Worm (Caenorhabditis elegans) whole organism, L4 larva: ENCODE data around the gene oig-4.
A peak's percentile ranks its signal among the peaks of the same experiment; 100 is the strongest.

Experiments
- D1046.2 ChIP-seq: fragments of 200-800 bp; sonication (Bioruptor generic); IDR thresholded peaks from 2 replicates; pipeline ENCODE4 v1.3.6; 2022; ENCODE audit warnings: missing genetic modification characterization, missing compliant biosample characterization
- F10B5.3 ChIP-seq: sonication (generic microtip); optimal IDR thresholded peaks from 2 replicates; lab custom pipeline; 2016; ENCODE audit warnings: mild to moderate bottlenecking, missing genetic modification characterization, missing compliant biosample characterization
- F37D6.2 ChIP-seq: sonication (generic microtip); optimal IDR thresholded peaks from 2 replicates; lab custom pipeline; 2016; ENCODE audit warnings: mild to moderate bottlenecking, missing genetic modification characterization, missing compliant biosample characterization
- R02D3.7 ChIP-seq: fragments of 150-350 bp; sonication (generic microtip); optimal IDR thresholded peaks from 3 replicates; lab custom pipeline; 2014; ENCODE audit warnings: missing biosample characterization, missing genetic modification characterization
- T20F7.1 ChIP-seq: fragments of 200-800 bp; sonication (Bioruptor generic); optimal IDR thresholded peaks from 2 replicates; lab custom pipeline; 2018; ENCODE audit warnings: mild to moderate bottlenecking, missing genetic modification characterization, missing compliant biosample characterization
- Y75B8A.6 ChIP-seq: fragments of 200-800 bp; sonication (Bioruptor generic); IDR thresholded peaks from 2 replicates; pipeline ENCODE4 v1.3.6; 2022; ENCODE audit warnings: missing genetic modification reagents, missing genetic modification characterization, missing compliant biosample characterization
- aha-1 ChIP-seq: fragments of 150-350 bp; peaks from one replicate; lab custom pipeline; 2014; ENCODE audit warnings: missing biosample characterization, missing genetic modification characterization
- attf-4 ChIP-seq: sonication (generic microtip); optimal IDR thresholded peaks from 3 replicates; lab custom pipeline; 2017; ENCODE audit warnings: missing biosample characterization, missing genetic modification characterization
- ceh-20 ChIP-seq: fragments of 200-800 bp; sonication (Bioruptor generic); IDR thresholded peaks from 2 replicates; pipeline ENCODE4 v1.3.6; 2022; ENCODE audit warnings: missing genetic modification reagents, missing genetic modification characterization, missing compliant biosample characterization
- ceh-32 ChIP-seq: sonication (generic microtip); optimal IDR thresholded peaks from 2 replicates; lab custom pipeline; 2016; ENCODE audit warnings: mild to moderate bottlenecking, missing genetic modification characterization, missing compliant biosample characterization; ENCODE audit not compliant: poor library complexity
- ceh-44 ChIP-seq: fragments of 200-800 bp; sonication (Bioruptor generic); IDR thresholded peaks from 2 replicates; pipeline ENCODE4 v1.3.6; 2022; ENCODE audit warnings: missing genetic modification reagents, missing genetic modification characterization, missing compliant biosample characterization
- ceh-62 ChIP-seq: sonication (generic microtip); optimal IDR thresholded peaks from 2 replicates; lab custom pipeline; 2017; ENCODE audit warnings: missing biosample characterization, missing genetic modification characterization
- ceh-82 ChIP-seq: sonication (generic microtip); optimal IDR thresholded peaks from 2 replicates; lab custom pipeline; 2017; ENCODE audit warnings: missing biosample characterization, missing genetic modification characterization
- cey-2 ChIP-seq: sonication (generic microtip); optimal IDR thresholded peaks from 3 replicates; lab custom pipeline; 2017; ENCODE audit warnings: missing genetic modification characterization, mild to moderate bottlenecking, missing compliant biosample characterization, antibody characterized with exemption, borderline replicate concordance; ENCODE audit not compliant: insufficient read depth
- ctbp-1 ChIP-seq: fragments of 200-800 bp; sonication (Bioruptor generic); IDR thresholded peaks from 2 replicates; pipeline ENCODE4 v1.3.6; 2022; ENCODE audit warnings: missing genetic modification reagents, missing genetic modification characterization, missing compliant biosample characterization
- duxl-1 ChIP-seq: sonication (generic microtip); optimal IDR thresholded peaks from 2 replicates; lab custom pipeline; 2016; ENCODE audit warnings: mild to moderate bottlenecking, missing genetic modification characterization, moderate library complexity, missing compliant biosample characterization; ENCODE audit not compliant: poor library complexity
- dve-1 ChIP-seq: sonication (generic microtip); optimal IDR thresholded peaks from 2 replicates; lab custom pipeline; 2017; ENCODE audit warnings: antibody characterized with exemption, mild to moderate bottlenecking, missing genetic modification characterization, missing compliant biosample characterization; ENCODE audit not compliant: insufficient read depth
- egl-43 ChIP-seq: fragments of 200-800 bp; sonication (Bioruptor generic); IDR thresholded peaks from 2 replicates; pipeline ENCODE4 v1.3.6; 2022; ENCODE audit warnings: missing genetic modification reagents, missing genetic modification characterization, missing compliant biosample characterization
- fos-1 ChIP-seq: fragments of 150-350 bp; optimal IDR thresholded peaks from 2 replicates; lab custom pipeline; 2014; ENCODE audit warnings: missing biosample characterization, missing genetic modification characterization
- hlh-11 ChIP-seq: fragments of 200-800 bp; sonication (Bioruptor generic); optimal IDR thresholded peaks from 2 replicates; lab custom pipeline; 2018; ENCODE audit warnings: mild to moderate bottlenecking, missing genetic modification characterization, missing compliant biosample characterization
- lim-7 ChIP-seq: fragments of 200-800 bp; sonication (Bioruptor generic); IDR thresholded peaks from 2 replicates; pipeline ENCODE4 v1.3.6; 2022; ENCODE audit warnings: missing genetic modification characterization, missing compliant biosample characterization
- lin-29 ChIP-seq: fragments of 200-800 bp; sonication (Bioruptor generic); IDR thresholded peaks from 2 replicates; pipeline ENCODE4 v1.3.6; 2022; ENCODE audit warnings: missing genetic modification reagents, missing genetic modification characterization, missing compliant biosample characterization
- lsy-2 ChIP-seq, 2 experiments: fragments of 150-350 bp in 1 of 2; sonication (generic microtip) in 1 of 2; optimal IDR thresholded peaks; 2 replicates each; lab custom pipeline; 2014 to 2017; ENCODE audit warnings: missing biosample characterization in 2 of 2, missing genetic modification characterization in 2 of 2
- mdt-29 ChIP-seq: fragments of 200-800 bp; sonication (Bioruptor generic); IDR thresholded peaks from 2 replicates; pipeline ENCODE4 v1.3.6; 2022; ENCODE audit warnings: missing genetic modification reagents, missing genetic modification characterization, missing compliant biosample characterization
- mep-1 ChIP-seq: fragments of 150-350 bp; sonication (generic microtip); optimal IDR thresholded peaks from 3 replicates; lab custom pipeline; 2014; ENCODE audit warnings: missing biosample characterization, missing genetic modification characterization
- mes-2 ChIP-seq: sonication (generic microtip); optimal IDR thresholded peaks from 2 replicates; lab custom pipeline; 2016; ENCODE audit warnings: missing genotype, mild to moderate bottlenecking, missing genetic modification characterization, missing compliant biosample characterization; ENCODE audit not compliant: poor library complexity, severe bottlenecking
- mxl-3 ChIP-seq: fragments of 200-800 bp; sonication (Bioruptor generic); optimal IDR thresholded peaks from 2 replicates; lab custom pipeline; 2018; ENCODE audit warnings: mild to moderate bottlenecking, missing genetic modification characterization, missing compliant biosample characterization
- nhr-102 ChIP-seq: sonication (generic microtip); optimal IDR thresholded peaks from 2 replicates; lab custom pipeline; 2016; ENCODE audit warnings: mild to moderate bottlenecking, missing genetic modification characterization, moderate library complexity, missing compliant biosample characterization
- nhr-237 ChIP-seq: sonication (generic microtip); optimal IDR thresholded peaks from 2 replicates; lab custom pipeline; 2017; ENCODE audit warnings: missing biosample characterization, missing genetic modification characterization
- nhr-28 ChIP-seq: fragments of 150-350 bp; optimal IDR thresholded peaks from 2 replicates; lab custom pipeline; 2014; ENCODE audit warnings: missing biosample characterization, missing genetic modification characterization
- nhr-41 ChIP-seq: fragments of 200-800 bp; sonication (Bioruptor generic); IDR thresholded peaks from 2 replicates; pipeline ENCODE4 v1.3.6; 2022; ENCODE audit warnings: missing genetic modification reagents, missing genetic modification characterization, missing compliant biosample characterization
- nhr-76 ChIP-seq: fragments of 150-350 bp; optimal IDR thresholded peaks from 2 replicates; lab custom pipeline; 2014; ENCODE audit warnings: missing biosample characterization, missing genetic modification characterization
- php-3 ChIP-seq: fragments of 200-800 bp; sonication (Bioruptor generic); IDR thresholded peaks from 2 replicates; pipeline ENCODE4 v1.3.6; 2022; ENCODE audit warnings: missing genetic modification reagents, missing genetic modification characterization, missing compliant biosample characterization
- pqm-1 ChIP-seq: sonication (generic microtip); optimal IDR thresholded peaks from 2 replicates; lab custom pipeline; 2017; ENCODE audit warnings: missing biosample characterization, missing genetic modification characterization
- saeg-2 ChIP-seq: fragments of 200-800 bp; sonication (Bioruptor generic); IDR thresholded peaks from 2 replicates; pipeline ENCODE4 v1.3.6; 2022; ENCODE audit warnings: missing genetic modification reagents, missing genetic modification characterization, missing compliant biosample characterization
- sdz-12 ChIP-seq: fragments of 200-800 bp; sonication (Bioruptor generic); optimal IDR thresholded peaks from 2 replicates; lab custom pipeline; 2018; ENCODE audit warnings: mild to moderate bottlenecking, missing genetic modification characterization, missing compliant biosample characterization
- set-16 ChIP-seq: fragments of 200-800 bp; sonication (Bioruptor generic); IDR thresholded peaks from 2 replicates; pipeline ENCODE4 v1.3.6; 2022; ENCODE audit warnings: missing genetic modification reagents, missing genetic modification characterization, missing compliant biosample characterization
- snpc-1.2 ChIP-seq: fragments of 200-800 bp; sonication (Bioruptor generic); IDR thresholded peaks from 2 replicates; pipeline ENCODE4 v1.3.6; 2022; ENCODE audit warnings: missing genetic modification reagents, missing genetic modification characterization, missing compliant biosample characterization
- snpc-4 ChIP-seq: fragments of 150-350 bp; optimal IDR thresholded peaks from 2 replicates; lab custom pipeline; 2014; ENCODE audit warnings: missing biosample characterization, missing genetic modification characterization
- unc-39 ChIP-seq: sonication (generic microtip); optimal IDR thresholded peaks from 2 replicates; lab custom pipeline; 2017; ENCODE audit warnings: missing biosample characterization, missing genetic modification characterization
- unc-62 ChIP-seq, 3 experiments: fragments of 150-350 bp in 1 of 3; sonication (generic microtip); optimal IDR thresholded peaks in 2 of 3; peaks in 1 of 3; 1 replicate in 1 of 3; 2 replicates in 2 of 3; lab custom pipeline; 2014 to 2017; ENCODE audit warnings: missing biosample characterization in 3 of 3, missing genetic modification characterization in 3 of 3, missing genetic modification reagents in 3 of 3, missing genotype in 1 of 3
- vab-7 ChIP-seq: fragments of 200-800 bp; sonication (Bioruptor generic); IDR thresholded peaks from 2 replicates; pipeline ENCODE4 v1.3.6; 2022; ENCODE audit warnings: missing genetic modification reagents, missing genetic modification characterization, missing compliant biosample characterization
- zfp-3 ChIP-seq: fragments of 200-800 bp; sonication (Bioruptor generic); conservative IDR thresholded peaks from 2 replicates; pipeline ENCODE4 v1.3.6; 2022; ENCODE audit warnings: missing genetic modification reagents, missing genetic modification characterization, missing compliant biosample characterization
- ztf-11 ChIP-seq: fragments of 150-350 bp; optimal IDR thresholded peaks from 2 replicates; lab custom pipeline; 2014; ENCODE audit warnings: missing biosample characterization, missing genetic modification characterization

The oig-4 gene

DNA sequence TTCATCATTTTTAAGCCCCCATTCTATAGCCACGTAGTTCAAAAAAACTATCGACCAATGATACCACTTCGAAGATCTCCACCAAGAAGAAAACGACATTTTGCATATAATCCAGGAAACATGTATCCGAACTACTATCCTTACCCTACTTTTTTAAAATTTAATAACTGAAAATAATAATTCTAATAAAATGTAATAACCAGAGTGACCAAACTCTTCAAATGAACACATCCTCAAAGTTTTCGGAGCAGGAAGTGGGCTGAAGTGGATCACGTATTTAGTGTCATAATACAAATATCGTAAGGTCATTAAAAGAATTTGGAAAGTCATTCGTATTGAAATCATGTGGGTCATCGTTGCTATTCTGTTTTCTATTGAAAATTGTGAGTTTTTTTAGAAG lies 35.9 kb upstream of the oig-4 start, which contains the start of gene F35D2.6:
Gene F35D2.6 (plus strand): TSS at position 301 of the 400 bp plus-strand sequence.
- TF ChIP-seq hlh-11 (tag; lab: Kevin White, UChicago) (no peak), ceh-20 (GFP tag; lab: Robert Waterston, UW) (no peak), F37D6.2 (no peak), set-16 (no peak), ceh-62 (tag; lab: Kevin White, UChicago) (no peak), dve-1 (tag; lab: Kevin White, UChicago) (no peak), mes-2 (tag; lab: Kevin White, UChicago) (no peak), R02D3.7 (no peak), mep-1 (no peak), fos-1 (no peak), snpc-4 (tag; lab: Kevin White, UChicago) (no peak), nhr-102 (no peak), T20F7.1 (no peak), D1046.2 (GFP tag; lab: Robert Waterston, UW) (no peak), php-3 (GFP tag; lab: Robert Waterston, UW) (no peak), F10B5.3 (no peak), nhr-41 (GFP tag; lab: Robert Waterston, UW) (no peak), sdz-12 (GFP tag; lab: Kevin White, UChicago) (no peak), mxl-3 (GFP tag; lab: Kevin White, UChicago) (no peak)

DNA sequence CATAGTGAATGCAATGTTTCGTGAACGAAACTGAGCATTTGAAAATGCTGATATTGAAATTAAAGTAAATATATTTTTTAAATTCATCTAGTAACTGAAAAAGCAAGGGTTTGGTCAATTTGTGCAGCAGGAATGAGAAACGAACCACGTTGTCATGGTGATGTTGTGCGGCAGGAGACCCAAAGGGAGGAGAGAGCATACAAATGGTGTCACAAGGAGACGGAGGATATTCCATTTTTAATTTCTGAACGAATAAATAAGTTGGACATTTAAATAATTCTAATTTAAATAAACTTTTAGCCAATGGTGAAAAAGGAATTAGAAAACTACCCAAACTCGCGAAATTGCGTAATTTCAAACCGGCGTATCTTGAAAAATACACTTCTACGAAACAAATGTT lies 29.8 kb upstream of the oig-4 start, which contains the start of gene mks-3:
Gene mks-3 (minus strand): TSS at position 101 of the 400 bp plus-strand sequence.
- TF ChIP-seq php-3 (GFP tag; lab: Robert Waterston, UW) (no peak), F10B5.3 (no peak), vab-7 (GFP tag; lab: Robert Waterston, UW) (no peak), nhr-237 (tag; lab: Kevin White, UChicago) (no peak), unc-62 (GFP tag; optimal IDR thresholded peaks at IDR 0.05 in 1 of 2; lab: Kevin White, UChicago) (no peak), unc-62 (tag; optimal IDR thresholded peaks at IDR 0.05; lab: Kevin White, UChicago) (no peak), mxl-3 (GFP tag; lab: Kevin White, UChicago) (no peak), aha-1 (tag; lab: Kevin White, UChicago) (no peak), ceh-82 (tag; lab: Kevin White, UChicago) (no peak), ceh-44 (GFP tag; lab: Robert Waterston, UW) (no peak), duxl-1 (tag; lab: Kevin White, UChicago) (no peak), cey-2 (tag; lab: Kevin White, UChicago) (no peak), ztf-11 (tag; lab: Kevin White, UChicago) (no peak), nhr-76 (tag; lab: Kevin White, UChicago) (no peak), pqm-1 (tag; lab: Kevin White, UChicago) (no peak), lim-7 (GFP tag; lab: Robert Waterston, UW) (no peak), mdt-29 (GFP tag; lab: Robert Waterston, UW) (no peak), saeg-2 (GFP tag; lab: Robert Waterston, UW) (no peak), Y75B8A.6 (GFP tag; lab: Robert Waterston, UW) (no peak), T20F7.1 (no peak)

DNA sequence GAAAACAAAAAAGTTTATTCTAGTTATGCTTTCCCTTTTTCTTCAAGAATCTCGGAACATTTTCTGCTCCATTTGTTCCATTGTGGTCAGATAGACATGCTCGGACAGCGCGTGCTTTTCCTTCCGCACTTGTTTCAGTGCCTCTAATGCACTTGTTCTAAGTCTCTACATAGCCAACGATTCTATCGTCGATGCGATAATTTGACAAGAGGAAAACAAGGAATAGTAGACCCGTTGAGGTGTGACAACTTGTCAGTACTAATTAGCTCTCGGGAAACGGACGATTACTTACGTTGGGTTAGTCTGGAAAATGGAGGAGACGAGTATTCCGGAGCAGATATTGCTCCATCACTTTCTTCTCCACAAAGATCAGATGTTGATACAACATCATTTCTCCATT lies 25.0 kb upstream of the oig-4 start:
- TF ChIP-seq unc-62 (GFP tag; optimal IDR thresholded peaks at IDR 0.05 in 1 of 2; lab: Kevin White, UChicago): peak in 1 of 2 experiments; percentile 94
- TF ChIP-seq unc-62 (tag; optimal IDR thresholded peaks at IDR 0.05; lab: Kevin White, UChicago): no peak
- no peak for TF ChIP-seq aha-1 (tag; lab: Kevin White, UChicago)

DNA sequence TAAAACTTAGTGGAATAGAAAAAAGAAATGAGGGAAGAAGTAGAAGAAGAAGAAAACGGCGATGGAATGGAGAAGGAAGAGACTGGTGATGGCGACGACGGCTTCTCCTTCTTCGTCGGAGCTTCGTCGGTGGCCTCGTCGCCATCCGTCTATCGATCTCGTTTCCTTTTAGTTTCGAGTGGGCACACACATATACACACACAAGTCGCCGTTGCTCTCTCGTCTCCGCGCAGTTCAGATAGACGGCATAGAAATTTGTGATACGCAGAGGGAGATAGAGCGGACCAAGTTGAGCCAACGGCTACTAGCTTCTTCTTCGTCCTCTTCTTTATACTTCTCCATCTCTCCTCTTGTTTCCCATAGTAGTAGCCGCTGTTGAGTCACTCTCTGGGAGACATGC lies 20.1 kb upstream of the oig-4 start:
- no peak for TF ChIP-seq ceh-32 (tag; lab: Kevin White, UChicago)
- TF ChIP-seq ctbp-1 (GFP tag; lab: Robert Waterston, UW): peak; percentile 72; the same call in 1 of the 2 replicates
- 0 out of 2 replicates have a peak, but pooled peaks have one; percentile 43 for TF ChIP-seq egl-43
- peak in 1 of 2 experiments; percentile 94 for TF ChIP-seq unc-62 (GFP tag; optimal IDR thresholded peaks at IDR 0.05 in 1 of 2; lab: Kevin White, UChicago)
- TF ChIP-seq unc-62 (tag; optimal IDR thresholded peaks at IDR 0.05; lab: Kevin White, UChicago): no peak
- no peak for TF ChIP-seq unc-39
- TF ChIP-seq nhr-28: no peak
- TF ChIP-seq lin-29 (GFP tag; lab: Robert Waterston, UW): no peak
- peak; percentile 54; the same call in 1 of the 2 replicates for TF ChIP-seq set-16
- no peak for TF ChIP-seq snpc-1.2 (GFP tag; lab: Robert Waterston, UW)
- TF ChIP-seq ceh-20 (GFP tag; lab: Robert Waterston, UW): 0 out of 2 replicates have a peak, but pooled peaks have one; percentile 37
- TF ChIP-seq attf-4 (tag; lab: Kevin White, UChicago): no peak
- no peak for TF ChIP-seq saeg-2 (GFP tag; lab: Robert Waterston, UW)
- no peak for TF ChIP-seq sdz-12 (GFP tag; lab: Kevin White, UChicago)
- peak; percentile 3 for TF ChIP-seq mes-2 (tag; lab: Kevin White, UChicago)
- TF ChIP-seq zfp-3: no peak
- TF ChIP-seq lsy-2 (tag; optimal IDR thresholded peaks at IDR 0.05; lab: Kevin White, UChicago): peak in 1 of 2 experiments; percentile 27
